Worm (Caenorhabditis elegans) whole organism, L4/young adult: ENCODE measurements around the gene Y59E9AL.8.
"Not testable (repeated sequence)": the region's sequence is repeated elsewhere in the genome, so short reads cannot be mapped to it uniquely, and the experiment has no call there.

Experiments used
- W03F9.2 ChIP-seq: fragments of 150-350 bp; optimal IDR thresholded peaks from 2 replicates; lab custom pipeline; 2014; ENCODE audit warnings: missing biosample characterization, missing genetic modification characterization
- dao-5 ChIP-seq: sonication (generic microtip); optimal IDR thresholded peaks from 2 replicates; lab custom pipeline; 2016; ENCODE audit warnings: missing genotype, missing genetic modification characterization, moderate library complexity, missing compliant biosample characterization
- him-1 ChIP-seq: sonication (generic microtip); optimal IDR thresholded peaks from 2 replicates; lab custom pipeline; 2016; ENCODE audit warnings: missing genotype, missing genetic modification reagents, missing genetic modification characterization, missing compliant biosample characterization

Y59E9AL.8 gene

DNA sequence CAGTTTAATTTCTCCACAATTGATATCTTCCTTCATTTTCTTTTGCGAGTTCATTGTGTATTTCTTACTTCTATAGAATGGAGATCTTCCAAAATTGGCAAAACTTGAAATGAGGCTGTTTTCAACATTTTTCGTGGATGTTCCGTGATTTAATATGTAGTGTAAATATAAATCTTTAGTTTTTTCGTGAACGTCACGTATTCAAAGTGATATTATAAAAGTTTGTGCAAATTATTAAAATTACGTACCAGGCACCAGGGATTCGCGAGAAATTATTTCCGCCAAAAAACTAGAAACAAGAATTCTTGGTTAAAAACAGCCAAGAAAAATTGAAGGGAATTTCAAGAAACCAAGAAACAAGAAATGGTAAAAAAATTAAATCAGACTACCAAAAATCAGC is at the start of gene Y59E9AL.8:
TSS of gene Y59E9AL.8 (minus strand) at position 101 of the 400 bp plus-strand sequence.
- TF ChIP-seq him-1 (tag; lab: Kevin White, UChicago) (no peak), dao-5 (no peak), W03F9.2 (no peak)

DNA sequence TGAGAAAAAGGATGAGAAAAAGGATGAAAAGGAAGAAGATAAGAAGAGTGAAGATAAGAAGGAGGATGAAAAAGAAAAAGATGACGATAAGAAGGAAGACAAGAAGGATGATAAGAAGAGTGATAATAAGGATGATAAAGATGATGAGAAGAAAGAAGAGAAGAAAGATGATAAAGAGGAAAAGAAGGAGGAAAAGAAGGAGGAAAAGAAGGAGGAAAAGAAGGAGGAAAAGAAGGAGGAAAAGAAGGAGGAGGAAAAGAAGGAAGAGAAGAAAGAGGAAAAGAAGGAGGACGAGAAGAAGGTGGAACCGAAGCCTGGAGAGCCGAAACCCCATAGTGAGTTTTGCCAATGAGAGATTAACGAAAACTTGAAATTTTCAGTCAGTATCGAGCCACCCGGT is 49.2 kb upstream of the Y59E9AL.8 start:
- TF ChIP-seq him-1 (tag; lab: Kevin White, UChicago) (no peak), dao-5 (no peak), W03F9.2 (no peak)

DNA sequence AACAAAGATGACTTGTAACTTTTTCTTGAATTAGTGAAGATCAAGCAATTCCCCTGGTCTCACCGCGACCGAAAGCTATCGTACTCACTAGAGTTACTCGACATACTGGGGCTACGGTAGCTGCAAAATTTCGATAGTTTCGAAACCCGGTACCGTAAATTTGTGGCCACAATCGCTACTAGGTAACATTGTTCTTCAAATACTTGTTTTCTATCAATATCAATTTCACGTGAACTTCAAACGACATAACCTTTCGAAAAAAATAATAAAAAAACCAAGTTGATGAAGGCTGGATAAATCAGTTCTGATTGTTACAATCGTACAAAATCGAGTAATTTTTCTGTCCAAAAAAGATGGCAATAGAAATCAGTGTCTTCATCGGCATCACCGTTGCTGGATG is 48.4 kb upstream of the Y59E9AL.8 start, which contains the start of gene F36H12.3:
TSS of gene F36H12.3 (plus strand) at position 301 of the 400 bp plus-strand sequence.
- no peak for TF ChIP-seq W03F9.2
- TF ChIP-seq him-1 (tag; lab: Kevin White, UChicago): no peak
- no peak for TF ChIP-seq dao-5

DNA sequence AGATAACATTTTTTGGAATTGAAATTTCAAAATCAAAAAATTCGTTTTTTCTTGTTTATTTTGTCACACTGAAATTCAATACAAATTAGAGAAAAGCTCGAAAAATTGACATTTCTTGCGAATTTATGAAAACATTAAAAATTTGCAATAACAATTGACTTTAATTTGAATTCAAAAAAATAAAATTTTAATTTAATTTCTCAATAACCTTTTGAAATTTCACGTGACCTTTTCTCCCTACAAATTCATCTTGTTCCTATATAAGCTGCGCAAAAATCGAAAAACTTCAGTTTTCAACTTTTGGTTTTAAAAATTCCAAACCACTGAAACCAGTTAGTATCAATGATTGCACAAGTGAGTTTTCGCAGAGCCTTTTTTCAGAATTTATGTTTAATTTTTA is 44.7 kb upstream of the Y59E9AL.8 start, which contains the start of gene F36H12.4:
TSS of gene F36H12.4 (plus strand) at position 301 of the 400 bp plus-strand sequence.
- TF ChIP-seq him-1 (tag; lab: Kevin White, UChicago): no peak
- no peak for TF ChIP-seq W03F9.2
- TF ChIP-seq dao-5: no peak

DNA sequence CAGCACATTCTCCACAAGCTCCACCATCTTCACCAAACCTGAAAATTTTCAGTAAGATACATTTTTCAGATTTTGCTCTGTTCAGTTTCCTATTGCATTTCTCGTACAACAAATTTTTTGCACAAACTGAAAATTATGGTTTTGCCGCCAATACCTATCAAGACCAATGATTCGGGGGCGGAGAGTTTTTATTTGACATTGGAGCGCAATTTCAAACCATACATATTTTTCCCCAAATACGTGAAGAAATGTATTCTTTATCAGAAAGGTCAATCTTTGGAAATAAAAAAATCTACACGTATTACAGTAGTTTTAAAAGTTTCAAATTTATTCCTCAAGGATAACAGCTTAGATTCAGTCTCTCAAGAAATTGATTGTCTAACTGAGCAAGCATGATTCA is 42.3 kb upstream of the Y59E9AL.8 start, which contains the start of gene F36H12.5:
TSS of gene F36H12.5 (plus strand) at position 301 of the 400 bp plus-strand sequence.
- no peak for TF ChIP-seq W03F9.2
- no peak for TF ChIP-seq dao-5
- no peak for TF ChIP-seq him-1 (tag; lab: Kevin White, UChicago)

DNA sequence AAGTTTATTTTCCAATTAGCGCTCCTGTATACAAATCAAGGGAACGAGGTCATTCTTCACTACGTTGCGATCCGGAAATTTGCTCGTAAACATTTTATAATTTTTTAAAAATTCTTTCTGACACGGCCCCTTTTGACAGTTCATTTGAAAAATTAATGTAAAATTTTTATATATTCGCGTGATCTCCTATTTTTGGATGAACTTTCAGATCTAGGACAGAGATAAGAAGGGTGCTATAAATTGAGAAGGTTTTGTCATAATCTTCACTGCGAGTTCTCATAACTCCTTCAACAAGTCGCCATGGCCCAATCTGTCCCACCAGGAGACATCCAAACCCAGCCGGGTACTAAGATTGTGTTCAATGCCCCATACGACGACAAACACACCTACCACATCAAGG is 36.2 kb upstream of the Y59E9AL.8 start, which contains the start of gene msp-19:
TSS of gene msp-19 (plus strand) at position 301 of the 400 bp plus-strand sequence.
- TF ChIP-seq W03F9.2; him-1 (tag; lab: Kevin White, UChicago); dao-5: not testable (repeated sequence)

DNA sequence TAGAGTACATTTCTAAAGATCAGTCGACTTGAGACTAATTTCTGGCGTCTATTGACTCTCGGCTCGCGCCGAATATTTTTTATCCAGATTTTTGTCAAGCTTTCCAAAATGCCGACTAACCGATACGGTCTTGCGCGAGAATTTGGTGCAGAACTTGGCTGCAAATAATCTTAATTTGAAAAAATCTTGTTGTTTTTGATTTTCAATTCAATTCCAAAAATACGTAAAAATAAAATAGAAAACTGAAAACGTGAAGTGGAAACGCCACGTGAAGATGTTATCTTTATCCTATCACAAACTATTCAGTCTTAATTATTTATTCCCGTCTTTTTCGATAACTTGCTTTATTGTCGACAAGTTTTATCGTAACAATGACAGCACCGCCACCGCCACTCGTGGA is 34.2 kb upstream of the Y59E9AL.8 start, which contains the start of gene ttbk-2.1:
TSS of gene ttbk-2.1 (plus strand) at position 301 of the 400 bp plus-strand sequence.
- not testable (repeated sequence) for TF ChIP-seq him-1 (tag; lab: Kevin White, UChicago); dao-5; W03F9.2

DNA sequence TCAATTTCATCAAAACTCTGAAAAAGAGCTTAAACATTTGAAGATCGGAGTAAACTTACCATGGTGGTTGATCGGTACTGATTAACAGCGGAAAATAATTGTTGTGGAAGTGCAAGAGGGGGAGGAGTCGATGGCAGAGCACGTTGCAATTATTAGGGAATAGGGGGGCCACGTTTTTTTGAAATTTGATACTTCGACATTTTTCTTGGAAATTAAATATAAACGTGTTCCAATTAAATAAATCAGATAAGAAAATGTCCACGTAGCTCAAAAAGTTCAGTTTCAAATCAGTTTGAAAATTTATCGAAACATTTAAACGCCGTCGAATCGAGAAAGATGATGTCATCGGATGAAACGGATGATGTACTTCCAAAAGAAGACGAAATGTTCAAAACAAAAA is 32.6 kb upstream of the Y59E9AL.8 start, which contains the start of gene F36H12.9:
TSS of gene F36H12.9 (plus strand) at position 301 of the 400 bp plus-strand sequence.
- TF ChIP-seq him-1 (tag; lab: Kevin White, UChicago); W03F9.2; dao-5: not testable (repeated sequence)

DNA sequence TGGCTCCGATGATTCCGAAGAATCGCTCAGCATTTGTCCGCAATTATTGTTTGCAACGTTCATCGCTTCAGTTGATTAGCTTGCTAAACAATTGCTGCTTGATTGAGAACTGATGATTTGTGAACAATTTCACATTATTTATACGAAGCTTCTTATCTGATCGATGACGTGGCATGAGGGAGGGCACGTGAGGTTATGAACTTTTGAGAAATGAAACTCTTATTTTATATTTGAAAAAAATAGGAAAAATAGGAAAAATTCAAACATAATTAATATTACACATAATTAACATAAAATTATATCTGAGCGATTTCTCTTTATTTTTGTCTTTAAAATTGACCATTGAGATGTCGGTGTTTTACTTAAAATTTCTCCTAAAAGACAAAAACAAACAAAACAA is 30.5 kb upstream of the Y59E9AL.8 start, which contains the start of gene F36H12.10:
TSS of gene F36H12.10 (minus strand) at position 101 of the 400 bp plus-strand sequence.
- not testable (repeated sequence) for TF ChIP-seq him-1 (tag; lab: Kevin White, UChicago); dao-5; W03F9.2

DNA sequence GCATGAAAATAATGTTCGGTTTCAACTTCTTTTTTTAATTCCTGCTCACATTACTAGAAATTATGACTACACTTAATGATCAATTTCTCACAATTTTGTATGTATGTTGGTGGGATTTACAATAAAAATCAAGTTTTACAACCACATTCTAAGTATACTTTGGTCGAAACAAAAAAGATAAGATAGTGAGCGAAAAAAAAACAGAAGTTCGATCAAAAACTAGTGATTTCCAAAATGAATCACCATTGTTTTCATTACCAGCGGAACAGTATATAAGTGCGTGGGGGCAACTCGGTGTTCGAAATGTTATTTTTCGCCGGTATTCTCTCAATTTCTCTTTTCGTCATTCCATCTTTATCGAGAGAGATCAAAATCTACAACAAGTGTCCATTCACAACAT is 6.4 kb upstream of the Y59E9AL.8 start, which contains the start of gene thn-5:
TSS of gene thn-5 (plus strand) at position 301 of the 400 bp plus-strand sequence.
- TF ChIP-seq him-1 (tag; lab: Kevin White, UChicago) (no peak), W03F9.2 (no peak), dao-5 (no peak)

DNA sequence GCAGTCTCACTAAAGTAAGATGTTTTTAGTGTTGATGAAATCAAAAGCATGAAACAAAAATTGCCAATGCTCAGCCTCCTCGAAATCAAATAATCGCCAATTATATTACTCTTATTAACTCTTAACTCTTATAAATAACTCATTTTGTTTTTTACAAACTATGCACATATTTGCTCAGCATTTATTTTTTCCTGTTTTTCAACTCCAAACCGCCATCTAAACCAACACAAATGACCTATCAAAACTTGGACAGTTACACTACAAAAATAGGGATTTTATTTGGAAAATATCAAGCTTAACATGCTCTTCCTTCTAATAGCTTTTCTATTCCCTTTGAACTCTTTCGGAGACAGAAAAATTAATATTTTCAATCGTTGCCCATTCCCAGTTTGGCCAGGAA is 4.5 kb upstream of the Y59E9AL.8 start, which contains the start of gene thn-6:
TSS of gene thn-6 (plus strand) at position 301 of the 400 bp plus-strand sequence.
- no peak for TF ChIP-seq him-1 (tag; lab: Kevin White, UChicago)
- TF ChIP-seq dao-5: no peak
- no peak for TF ChIP-seq W03F9.2

DNA sequence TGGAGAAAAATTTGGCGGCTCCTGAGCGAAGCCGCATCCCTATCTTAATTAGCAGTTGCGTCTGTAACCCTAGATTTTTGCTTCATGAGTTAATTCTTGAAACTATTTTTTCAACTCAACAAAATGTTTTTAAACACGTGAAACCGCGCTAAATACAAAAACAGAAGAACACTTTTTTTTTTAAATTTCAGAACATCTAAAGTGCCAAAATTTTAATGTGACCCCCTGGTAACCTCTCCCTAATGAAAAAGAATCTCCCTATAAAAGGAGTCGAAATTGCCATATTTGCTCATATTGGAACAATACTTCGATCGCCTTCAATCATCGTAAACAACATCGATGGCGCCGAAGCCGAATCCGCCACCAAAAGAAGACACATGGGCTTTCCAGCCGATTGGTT is 2.4 kb upstream of the Y59E9AL.8 start, which contains the start of gene nsph-4.1:
TSS of gene nsph-4.1 (plus strand) at position 301 of the 400 bp plus-strand sequence.
- not testable (repeated sequence) for TF ChIP-seq him-1 (tag; lab: Kevin White, UChicago); dao-5; W03F9.2

DNA sequence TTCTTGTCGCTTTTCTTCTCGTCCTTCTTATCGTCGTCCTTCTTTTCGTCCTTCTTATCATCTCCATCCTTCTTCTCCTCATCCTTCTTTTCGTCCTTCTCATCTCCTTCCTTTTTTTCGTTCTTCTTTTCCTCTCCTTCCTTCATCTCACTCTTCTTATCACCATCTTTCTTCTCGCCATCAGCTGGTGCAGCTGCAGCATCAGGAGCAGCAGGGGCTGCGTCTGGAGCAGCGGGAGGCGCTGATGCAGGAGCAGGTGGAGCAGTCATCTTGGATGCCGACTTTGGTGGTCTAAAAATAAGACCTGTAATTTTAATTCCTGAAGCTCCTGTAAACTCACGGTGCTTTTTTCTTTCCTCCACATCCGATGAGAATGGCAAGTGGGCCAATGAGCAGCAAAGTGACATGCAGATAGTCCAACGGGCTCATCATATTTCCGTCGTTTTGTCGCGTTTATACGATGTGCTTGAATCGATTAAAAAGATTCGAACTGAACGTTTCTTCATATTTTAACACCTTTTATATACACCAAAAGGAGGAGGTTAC is 1.2 kb upstream of the Y59E9AL.8 start, which contains the start of gene cylc-1:
TSS of gene cylc-1 (minus strand) at position 496 of the 546 bp plus-strand sequence.
- not testable (repeated sequence) for TF ChIP-seq him-1 (tag; lab: Kevin White, UChicago); W03F9.2; dao-5

DNA sequence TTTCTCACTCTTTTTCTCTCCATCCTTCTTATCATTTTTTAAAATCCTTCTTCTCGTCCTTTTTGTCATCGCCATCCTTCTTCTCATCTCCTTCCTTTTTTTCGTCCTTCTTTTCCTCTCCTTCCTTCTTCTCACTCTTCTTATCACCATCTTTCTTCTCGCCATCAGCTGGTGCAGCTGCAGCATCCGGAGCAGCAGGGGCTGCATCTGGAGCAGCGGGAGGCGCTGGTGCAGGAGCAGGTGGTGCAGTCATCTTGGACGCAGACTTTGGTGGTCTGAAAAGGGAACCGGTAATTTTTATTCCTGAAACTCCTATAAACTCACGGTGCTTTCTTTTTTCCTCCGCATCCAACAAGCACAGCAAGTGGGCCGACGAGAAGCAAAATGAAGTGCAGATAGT is 2.4 kb downstream of the Y59E9AL.8 start:
- no peak for TF ChIP-seq dao-5
- no peak for TF ChIP-seq W03F9.2
- no peak for TF ChIP-seq him-1 (tag; lab: Kevin White, UChicago)

DNA sequence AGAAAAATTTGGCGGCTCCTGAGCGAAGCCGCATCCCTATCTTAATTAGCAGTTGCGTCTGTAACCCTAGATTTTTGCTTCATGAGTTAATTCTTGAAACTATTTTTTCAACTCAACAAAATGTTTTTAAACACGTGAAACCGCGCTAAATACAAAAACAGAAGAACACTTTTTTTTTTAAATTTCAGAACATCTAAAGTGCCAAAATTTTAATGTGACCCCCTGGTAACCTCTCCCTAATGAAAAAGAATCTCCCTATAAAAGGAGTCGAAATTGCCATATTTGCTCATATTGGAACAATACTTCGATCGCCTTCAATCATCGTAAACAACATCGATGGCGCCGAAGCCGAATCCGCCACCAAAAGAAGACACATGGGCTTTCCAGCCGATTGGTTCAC is 5.6 kb downstream of the Y59E9AL.8 start, which contains the start of gene nsph-4.2:
TSS of gene nsph-4.2 (plus strand) at position 301 of the 400 bp plus-strand sequence.
- not testable (repeated sequence) for TF ChIP-seq him-1 (tag; lab: Kevin White, UChicago); W03F9.2; dao-5
